Fruit fly (Drosophila melanogaster): ENCODE results near the gene ImpL2.
A peak's percentile ranks its signal among the peaks of the same experiment; 100 is the strongest.

Gene ImpL2

dm6 chr3L:4230357-4230901, 5.5 kb downstream of the ImpL2 start (continued):
- TF ChIP-seq seq (GFP tag; IDR thresholded peaks at IDR 0.05) (peak; percentile 77), CG15073 (GFP tag; optimal IDR thresholded peaks at IDR 0.05) (peak; percentile 66), CG18619 (GFP tag; optimal IDR thresholded peaks at IDR 0.05) (peak; percentile 89), CG6765 (GFP tag; optimal IDR thresholded peaks at IDR 0.05) (peak; percentile 31), pb (GFP tag; optimal IDR thresholded peaks at IDR 0.05) (peak; percentile 92), Sox100B (GFP tag; optimal IDR thresholded peaks at IDR 0.05) (peak; percentile 96), TFAM (GFP tag; optimal IDR thresholded peaks at IDR 0.05) (peak; percentile 85), wor (GFP tag; IDR thresholded peaks at IDR 0.05) (peak; percentile 91), Optix (GFP tag; IDR thresholded peaks at IDR 0.05) (peak; percentile 88), CG17912 (GFP tag; optimal IDR thresholded peaks at IDR 0.05) (peak; percentile 35), Tbp (GFP tag; optimal IDR thresholded peaks at IDR 0.05) (no peak), CG4328 (GFP tag; optimal IDR thresholded peaks at IDR 0.05) (peak; percentile 86), sens-2 (GFP tag; IDR thresholded peaks at IDR 0.05) (peak; percentile 87), CG12299 (tag; optimal IDR thresholded peaks at IDR 0.05) (peak; percentile 80), zf30C (GFP tag; optimal IDR thresholded peaks at IDR 0.05) (peak; percentile 99), CG2202 (tag; optimal IDR thresholded peaks at IDR 0.05) (peak; percentile 95), Scr (GFP tag; IDR thresholded peaks at IDR 0.05; ENCODE audit: partially characterized antibody) (no peak), gt (GFP tag; IDR thresholded peaks at IDR 0.05) (peak; percentile 84), gsb-n (tag; optimal IDR thresholded peaks at IDR 0.05) (peak; percentile 96), ATbp (GFP tag; optimal IDR thresholded peaks at IDR 0.05) (peak; percentile 93), CG1832 (GFP tag; optimal IDR thresholded peaks at IDR 0.05) (no peak), E2f1 (GFP tag; IDR thresholded peaks at IDR 0.05) (peak; percentile 81), her (GFP tag; optimal IDR thresholded peaks at IDR 0.05) (peak; percentile 79), CG2129 (GFP tag; IDR thresholded peaks at IDR 0.05; ENCODE audit: partially characterized antibody) (no peak), Abd-B (GFP tag; optimal IDR thresholded peaks at IDR 0.05) (peak; percentile 93), ase (GFP tag; IDR thresholded peaks at IDR 0.05) (peak; percentile 88; the same call in 2 of the 3 replicates), vnd (GFP tag; IDR thresholded peaks at IDR 0.05; ENCODE audit: partially characterized antibody) (no peak), CG15601 (tag; optimal IDR thresholded peaks at IDR 0.05) (peak; percentile 94), CG17186 (GFP tag; optimal IDR thresholded peaks at IDR 0.05) (peak; percentile 79), emc (GFP tag; optimal IDR thresholded peaks at IDR 0.05) (peak; percentile 62), Dref (GFP tag; IDR thresholded peaks at IDR 0.05) (no peak), CG6175 (GFP tag; IDR thresholded peaks at IDR 0.05) (no peak), ttk (GFP tag; IDR thresholded peaks at IDR 0.05) (peak; percentile 88), cato (GFP tag; optimal IDR thresholded peaks at IDR 0.05; ENCODE audit: borderline replicate concordance) (peak; percentile 91), dmrt99B (tag; optimal IDR thresholded peaks at IDR 0.05) (peak; percentile 97), Vsx1 (GFP tag; optimal IDR thresholded peaks at IDR 0.05) (peak; percentile 82), CG17802 (tag; optimal IDR thresholded peaks at IDR 0.05) (peak; percentile 79), pho (GFP tag; optimal IDR thresholded peaks at IDR 0.05) (peak; percentile 57), sima (GFP tag; optimal IDR thresholded peaks at IDR 0.05) (peak; percentile 14), D19B (GFP tag; optimal IDR thresholded peaks at IDR 0.05) (no peak), Doc2 (GFP tag; IDR thresholded peaks at IDR 0.05) (no peak), Meics (GFP tag; optimal IDR thresholded peaks at IDR 0.05) (peak; percentile 67), CG12659 (GFP tag; optimal IDR thresholded peaks at IDR 0.05) (peak; percentile 90), sqz (GFP tag; optimal IDR thresholded peaks at IDR 0.05) (peak; percentile 93), nau (GFP tag; optimal IDR thresholded peaks at IDR 0.05) (peak; percentile 84), amos (GFP tag; IDR thresholded peaks at IDR 0.05; ENCODE audit: partially characterized antibody) (no peak), sc (optimal IDR thresholded peaks at IDR 0.05) (no peak), sc (GFP tag; optimal IDR thresholded peaks at IDR 0.05) (peak; percentile 90), Hr78 (GFP tag; optimal IDR thresholded peaks at IDR 0.05) (peak in 1 of 2 experiments; percentile 88), ranshi (GFP tag; IDR thresholded peaks at IDR 0.05) (peak; percentile 82)

All from whole organism, embryonic.